Fruit fly (Drosophila melanogaster) whole organism, embryonic: ENCODE measurements around the gene CG32645.

Experiments used
- Asciz ChIP-seq: fragments of 200-800 bp; sonication (Bioruptor generic); optimal IDR thresholded peaks from 2 replicates; lab custom pipeline; 2017; ENCODE audit warnings: missing biosample characterization, mild to moderate bottlenecking, missing genetic modification characterization, missing genetic modification reagents
- B-H1 ChIP-seq: fragments of 200-800 bp; sonication (Bioruptor generic); IDR thresholded peaks from 3 replicates; pipeline ENCODE4 v1.3.6; 2022; ENCODE audit warnings: missing biosample characterization, missing genetic modification characterization
- CG10366 ChIP-seq: fragments of 200-800 bp; sonication (Bioruptor generic); IDR thresholded peaks from 2 replicates; pipeline ENCODE4 v1.3.6; 2022; ENCODE audit warnings: missing biosample characterization, missing genetic modification characterization
- CG11504 ChIP-seq: fragments of 200-800 bp; sonication (Bioruptor generic); optimal IDR thresholded peaks from 3 replicates; lab custom pipeline; 2019; ENCODE audit warnings: missing biosample characterization, mild to moderate bottlenecking, missing genetic modification characterization, moderate library complexity
- CG12104 ChIP-seq: fragments of 200-800 bp; sonication (Bioruptor generic); optimal IDR thresholded peaks from 3 replicates; lab custom pipeline; 2016; ENCODE audit warnings: missing biosample characterization, missing genetic modification characterization
- CG14667 ChIP-seq: fragments of 200-800 bp; sonication (Bioruptor generic); IDR thresholded peaks from 2 replicates; pipeline ENCODE4 v1.3.6; 2022; ENCODE audit warnings: missing biosample characterization, missing genetic modification characterization
- CG14710 ChIP-seq: fragments of 200-800 bp; sonication (Bioruptor generic); optimal IDR thresholded peaks from 3 replicates; lab custom pipeline; 2019; ENCODE audit warnings: missing biosample characterization, mild to moderate bottlenecking, missing genetic modification characterization, moderate library complexity
- CG15269 ChIP-seq: fragments of 200-800 bp; sonication (Bioruptor generic); optimal IDR thresholded peaks from 2 replicates; lab custom pipeline; 2018; ENCODE audit warnings: missing biosample characterization, mild to moderate bottlenecking, missing genetic modification characterization, moderate library complexity
- CG15601 ChIP-seq: fragments of 200-800 bp; sonication (Bioruptor generic); optimal IDR thresholded peaks from 3 replicates; lab custom pipeline; 2019; ENCODE audit warnings: missing biosample characterization, mild to moderate bottlenecking, missing genetic modification characterization, moderate library complexity
- CG15696 ChIP-seq: fragments of 200-800 bp; sonication (Bioruptor generic); optimal IDR thresholded peaks from 2 replicates; lab custom pipeline; 2019; ENCODE audit warnings: missing biosample characterization, mild to moderate bottlenecking, missing genetic modification characterization, moderate library complexity
- CG1603 ChIP-seq: fragments of 200-800 bp; sonication (Bioruptor generic); optimal IDR thresholded peaks from 2 replicates; lab custom pipeline; 2019; ENCODE audit warnings: missing biosample characterization, mild to moderate bottlenecking, missing genetic modification characterization, moderate library complexity
- CG17568 ChIP-seq: fragments of 200-800 bp; sonication (Bioruptor generic); optimal IDR thresholded peaks from 2 replicates; lab custom pipeline; 2018; ENCODE audit warnings: missing biosample characterization, mild to moderate bottlenecking, missing genetic modification characterization, moderate library complexity
- CG17612 ChIP-seq: fragments of 200-800 bp; sonication (Bioruptor generic); IDR thresholded peaks from 2 replicates; pipeline ENCODE4 v1.3.6; 2022; ENCODE audit warnings: missing biosample characterization, missing genetic modification characterization
- CG17829 ChIP-seq: fragments of 200-800 bp; optimal IDR thresholded peaks from 2 replicates; lab custom pipeline; 2019; ENCODE audit warnings: missing biosample characterization, mild to moderate bottlenecking, missing genetic modification characterization, moderate library complexity
- CG18599 ChIP-seq: fragments of 200-800 bp; sonication (Bioruptor generic); optimal IDR thresholded peaks from 3 replicates; lab custom pipeline; 2017; ENCODE audit warnings: missing biosample characterization, missing genetic modification characterization, mild to moderate bottlenecking, moderate library complexity, missing genetic modification reagents
- CG18764 ChIP-seq: fragments of 200-800 bp; sonication (Bioruptor generic); optimal IDR thresholded peaks from 3 replicates; lab custom pipeline; 2016; ENCODE audit warnings: missing biosample characterization, missing genetic modification characterization
- CG2129 ChIP-seq: fragments of 200-800 bp; sonication (Bioruptor generic); IDR thresholded peaks from 2 replicates; pipeline ENCODE4 v1.3.6; 2022; ENCODE audit warnings: missing biosample characterization, missing genetic modification characterization; ENCODE audit not compliant: partially characterized antibody
- CG2202 ChIP-seq: fragments of 200-800 bp; sonication (Bioruptor generic); optimal IDR thresholded peaks from 2 replicates; lab custom pipeline; 2018; ENCODE audit warnings: missing biosample characterization, mild to moderate bottlenecking, missing genetic modification characterization
- CG2889 ChIP-seq: fragments of 200-800 bp; sonication (Bioruptor generic); IDR thresholded peaks from 3 replicates; pipeline ENCODE4 v1.3.6; 2022; ENCODE audit warnings: missing biosample characterization, missing genetic modification characterization
- CG34376 ChIP-seq: fragments of 200-800 bp; sonication (Bioruptor generic); optimal IDR thresholded peaks from 2 replicates; lab custom pipeline; 2018; ENCODE audit warnings: missing biosample characterization, mild to moderate bottlenecking, missing genetic modification characterization
- CG6175 ChIP-seq: fragments of 200-800 bp; sonication (Bioruptor generic); IDR thresholded peaks from 3 replicates; pipeline ENCODE4 v1.3.6; 2022; ENCODE audit warnings: missing biosample characterization, missing genetic modification characterization
- CG6854 ChIP-seq: fragments of 200-800 bp; sonication (Bioruptor generic); optimal IDR thresholded peaks from 3 replicates; lab custom pipeline; 2017; ENCODE audit warnings: missing biosample characterization, mild to moderate bottlenecking, missing genetic modification characterization
- CG7556 ChIP-seq: fragments of 200-800 bp; sonication (Bioruptor generic); optimal IDR thresholded peaks from 2 replicates; lab custom pipeline; 2017; ENCODE audit warnings: missing biosample characterization, mild to moderate bottlenecking, missing genetic modification characterization
- CTCF ChIP-seq: fragments of 200-800 bp; sonication (Bioruptor generic); optimal IDR thresholded peaks from 2 replicates; lab custom pipeline; 2017; ENCODE audit warnings: missing biosample characterization, mild to moderate bottlenecking, missing genetic modification characterization, moderate library complexity
- Camta ChIP-seq: fragments of 200-800 bp; sonication (Bioruptor generic); optimal IDR thresholded peaks from 2 replicates; lab custom pipeline; 2016; ENCODE audit warnings: missing biosample characterization, missing genetic modification characterization
- CoRest ChIP-seq: fragments of 200-800 bp; sonication (Bioruptor generic); optimal IDR thresholded peaks from 3 replicates; lab custom pipeline; 2018; ENCODE audit warnings: missing biosample characterization, mild to moderate bottlenecking, missing genetic modification characterization, moderate library complexity
- Dad ChIP-seq: fragments of 200-800 bp; sonication (Bioruptor generic); optimal IDR thresholded peaks from 3 replicates; lab custom pipeline; 2016; ENCODE audit warnings: missing biosample characterization, missing genetic modification characterization
- Gug ChIP-seq: fragments of 200-800 bp; sonication (Bioruptor generic); IDR thresholded peaks from 4 replicates; pipeline ENCODE4 v1.3.6; 2022; ENCODE audit warnings: missing biosample characterization, missing genetic modification characterization
- HLH3B ChIP-seq: fragments of 200-800 bp; sonication (Bioruptor generic); IDR thresholded peaks from 2 replicates; pipeline ENCODE4 v1.3.6; 2022; ENCODE audit warnings: missing biosample characterization, missing genetic modification characterization
- HLH4C ChIP-seq: fragments of 200-800 bp; sonication (Bioruptor generic); IDR thresholded peaks from 3 replicates; pipeline ENCODE4 v1.3.6; 2022; ENCODE audit warnings: missing biosample characterization, missing genetic modification characterization; ENCODE audit not compliant: partially characterized antibody
- HLHmδ ChIP-seq: fragments of 200-800 bp; sonication (Bioruptor generic); optimal IDR thresholded peaks from 2 replicates; lab custom pipeline; 2018; ENCODE audit warnings: missing biosample characterization, mild to moderate bottlenecking, missing genetic modification characterization, moderate library complexity
- Hr51 ChIP-seq, 2 experiments: fragments of 200-800 bp; sonication (Bioruptor generic); optimal IDR thresholded peaks; 2 replicates in 1 of 2; 3 replicates in 1 of 2; lab custom pipeline; 2016 to 2018; ENCODE audit warnings: missing biosample characterization in 2 of 2, missing genetic modification characterization in 2 of 2, mild to moderate bottlenecking in 1 of 2, moderate library complexity in 1 of 2
- Scr ChIP-seq: fragments of 200-800 bp; sonication (Bioruptor generic); IDR thresholded peaks from 2 replicates; pipeline ENCODE4 v1.3.6; 2022; ENCODE audit warnings: missing biosample characterization, missing genetic modification characterization; ENCODE audit not compliant: partially characterized antibody
- Side ChIP-seq: fragments of 200-800 bp; sonication (Bioruptor generic); optimal IDR thresholded peaks from 2 replicates; lab custom pipeline; 2016; ENCODE audit warnings: missing biosample characterization, missing genetic modification characterization
- Sox102F ChIP-seq: fragments of 200-800 bp; sonication (Bioruptor generic); optimal IDR thresholded peaks from 2 replicates; lab custom pipeline; 2018; ENCODE audit warnings: missing biosample characterization, mild to moderate bottlenecking, missing genetic modification characterization, moderate library complexity
- aop ChIP-seq: fragments of 200-800 bp; sonication (Bioruptor generic); IDR thresholded peaks from 2 replicates; pipeline ENCODE4 v1.3.6; 2022; ENCODE audit warnings: missing biosample characterization, missing genetic modification characterization
- br ChIP-seq: fragments of >200 bp; optimal IDR thresholded peaks from 2 replicates; lab custom pipeline; 2017
- caup ChIP-seq: fragments of 200-800 bp; sonication (Bioruptor generic); optimal IDR thresholded peaks from 3 replicates; lab custom pipeline; 2017; ENCODE audit warnings: missing biosample characterization, mild to moderate bottlenecking, missing genetic modification characterization, moderate library complexity; ENCODE audit not compliant: severe bottlenecking
- fu2 ChIP-seq: fragments of 200-800 bp; sonication (Bioruptor generic); optimal IDR thresholded peaks from 2 replicates; lab custom pipeline; 2016; ENCODE audit warnings: missing biosample characterization, missing genetic modification characterization
- h ChIP-seq: fragments of >200 bp; optimal IDR thresholded peaks from 2 replicates; lab custom pipeline; 2017
- hb ChIP-seq: fragments of 200-800 bp; sonication (Bioruptor generic); IDR thresholded peaks from 3 replicates; pipeline ENCODE4 v1.3.6; 2022; ENCODE audit warnings: missing biosample characterization, missing genetic modification characterization; ENCODE audit not compliant: partially characterized antibody
- her ChIP-seq: fragments of 200-800 bp; sonication (Bioruptor generic); optimal IDR thresholded peaks from 2 replicates; lab custom pipeline; 2016; ENCODE audit warnings: missing biosample characterization, missing genetic modification characterization
- insv ChIP-seq, 2 experiments: fragments of 200-800 bp; sonication (Bioruptor generic); optimal IDR thresholded peaks; 3 replicates each; lab custom pipeline; 2016 to 2018; ENCODE audit warnings: missing biosample characterization in 2 of 2, missing genetic modification characterization in 2 of 2
- jing ChIP-seq: fragments of 200-800 bp; sonication (Bioruptor generic); optimal IDR thresholded peaks from 2 replicates; lab custom pipeline; 2018; ENCODE audit warnings: missing biosample characterization, mild to moderate bottlenecking, missing genetic modification characterization
- nerfin-2 ChIP-seq: fragments of 200-800 bp; sonication (Bioruptor generic); IDR thresholded peaks from 2 replicates; pipeline ENCODE4 v1.3.6; 2022; ENCODE audit warnings: missing biosample characterization, missing genetic modification characterization; ENCODE audit not compliant: partially characterized antibody
- repo ChIP-seq: fragments of 200-800 bp; sonication (Bioruptor generic); optimal IDR thresholded peaks from 2 replicates; lab custom pipeline; 2016; ENCODE audit warnings: missing biosample characterization, missing genetic modification characterization
- run ChIP-seq: fragments of 200-800 bp; sonication (Bioruptor generic); optimal IDR thresholded peaks from 3 replicates; lab custom pipeline; 2018; ENCODE audit warnings: missing biosample characterization, mild to moderate bottlenecking, missing genetic modification characterization
- salm ChIP-seq: fragments of 200-800 bp; sonication (Bioruptor generic); optimal IDR thresholded peaks from 2 replicates; lab custom pipeline; 2018; ENCODE audit warnings: missing biosample characterization, mild to moderate bottlenecking, missing genetic modification characterization
- sqz ChIP-seq: fragments of 200-800 bp; sonication (Bioruptor generic); optimal IDR thresholded peaks from 3 replicates; lab custom pipeline; 2018; ENCODE audit warnings: missing biosample characterization, mild to moderate bottlenecking, missing genetic modification characterization
- tna ChIP-seq: fragments of 200-800 bp; sonication (Bioruptor generic); IDR thresholded peaks from 2 replicates; pipeline ENCODE4 v1.3.6; 2022; ENCODE audit warnings: missing biosample characterization, missing genetic modification characterization; ENCODE audit not compliant: partially characterized antibody
- wdn ChIP-seq: fragments of 200-800 bp; sonication (Bioruptor generic); IDR thresholded peaks from 2 replicates; pipeline ENCODE4 v1.3.6; 2022; ENCODE audit warnings: missing biosample characterization, missing genetic modification characterization

Gene CG32645

dm6 chrX:13099919-13100318, 39.1 kb upstream of the CG32645 start (continued):
- TF ChIP-seq sqz (GFP tag; lab: Kevin White, UChicago) (peak; percentile 12), CG17829 (tag; lab: Kevin White, UChicago) (peak; percentile 70), CG18764 (GFP tag; lab: Kevin White, UChicago) (peak; percentile 38), salm (tag; lab: Kevin White, UChicago) (peak; percentile 64), HLH4C (GFP tag; lab: Robert Waterston, UW) (no peak), CG10366 (peak; percentile 89), CG34376 (GFP tag; lab: Kevin White, UChicago) (no peak), Camta (no peak), her (GFP tag; lab: Kevin White, UChicago) (no peak), CG7556 (GFP tag; lab: Kevin White, UChicago) (peak; percentile 76), CG6175 (GFP tag; lab: Robert Waterston, UW) (peak; percentile 77), hb (GFP tag; lab: Robert Waterston, UW) (no peak), Sox102F (GFP tag; lab: Kevin White, UChicago) (peak; percentile 82), CG15696 (tag; lab: Kevin White, UChicago) (peak; percentile 30), CG1603 (peak; percentile 64), Side (no peak), run (tag; lab: Kevin White, UChicago) (peak; percentile 60), CG2129 (no peak), caup (GFP tag; lab: Kevin White, UChicago) (peak; percentile 84), fu2 (GFP tag; lab: Kevin White, UChicago) (no peak), wdn (GFP tag; lab: Robert Waterston, UW) (peak; percentile 77), Scr (no peak), repo (GFP tag; lab: Kevin White, UChicago) (no peak), insv (GFP tag; optimal IDR thresholded peaks at IDR 0.05; lab: Kevin White, UChicago) (no peak), CG6854 (GFP tag; lab: Kevin White, UChicago) (peak; percentile 63), Dad (GFP tag; lab: Kevin White, UChicago) (peak; percentile 4), CG15601 (peak; percentile 45), CG14667 (GFP tag; lab: Robert Waterston, UW) (peak; percentile 82; the same call in 1 of the 2 replicates), CG11504 (peak; percentile 84), CG14710 (peak; percentile 44), h (lab: Kevin White, UChicago) (no peak), CoRest (peak; percentile 87), aop (GFP tag; lab: Robert Waterston, UW) (0 out of 2 replicates have a peak, but pooled peaks have one; percentile 37), nerfin-2 (GFP tag; lab: Robert Waterston, UW) (no peak), CG17612 (0 out of 2 replicates have a peak, but pooled peaks have one; percentile 62), br (lab: Kevin White, UChicago) (no peak), Gug (GFP tag; lab: Robert Waterston, UW) (peak; percentile 84), CG2889 (peak; percentile 80), B-H1 (peak; percentile 81), jing (peak; percentile 45), Hr51 (GFP tag; optimal IDR thresholded peaks at IDR 0.05; lab: Kevin White, UChicago) (peak in 1 of 2 experiments; percentile 85), CG18599 (peak; percentile 89), HLH3B (GFP tag; lab: Robert Waterston, UW) (peak; percentile 85), tna (GFP tag; lab: Robert Waterston, UW) (no peak), CG2202 (tag; lab: Kevin White, UChicago) (peak; percentile 33), CG15269 (tag; lab: Kevin White, UChicago) (peak; percentile 94), Asciz (peak; percentile 31), HLHmδ (GFP tag; lab: Kevin White, UChicago) (no peak), CG12104 (GFP tag; lab: Kevin White, UChicago) (peak; percentile 46), CG17568 (peak; percentile 75), CTCF (GFP tag; lab: Kevin White, UChicago) (no peak)
